Worm (Caenorhabditis elegans): ENCODE data around the gene C04A11.2.

DNA sequence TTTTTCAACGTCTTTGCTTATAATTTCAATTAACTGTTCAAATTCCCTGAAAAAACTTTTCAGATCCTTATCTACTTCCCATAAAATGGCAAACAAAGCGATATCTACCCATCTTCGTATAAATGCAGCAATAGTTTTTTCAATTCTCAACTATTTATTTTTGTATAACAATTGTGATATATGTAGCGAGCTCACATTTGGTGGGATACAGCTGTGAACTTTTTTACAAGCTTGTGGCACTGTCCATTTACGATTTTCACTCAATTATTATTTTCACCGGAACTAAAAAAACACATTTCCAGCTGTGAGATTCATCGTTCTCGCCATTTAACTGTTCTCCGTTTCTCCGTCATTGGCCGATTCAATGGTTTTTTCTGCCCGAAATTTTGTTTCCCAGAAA, 17.8 kb downstream of the C04A11.2 start, which contains the start of gene C40C9.4:
- TF ChIP-seq unc-55 (GFP tag; optimal IDR thresholded peaks at IDR 0.05) (no peak), ceh-22 (tag; optimal IDR thresholded peaks at IDR 0.05) (no peak), Y22D7AL.16 (tag; optimal IDR thresholded peaks at IDR 0.05) (no peak), ama-1 (optimal IDR thresholded peaks at IDR 0.05) (no peak), dve-1 (tag; optimal IDR thresholded peaks at IDR 0.05) (no peak), fkh-10 (GFP tag; optimal IDR thresholded peaks at IDR 0.05) (no peak), ttx-3 (tag; optimal IDR thresholded peaks at IDR 0.05) (no peak), K02D7.2 (tag; optimal IDR thresholded peaks at IDR 0.05) (no peak), ceh-19 (GFP tag; optimal IDR thresholded peaks at IDR 0.05) (no peak), elt-4 (tag; optimal IDR thresholded peaks at IDR 0.05) (no peak), hlh-6 (tag; optimal IDR thresholded peaks at IDR 0.05) (no peak), ets-4 (tag; optimal IDR thresholded peaks at IDR 0.05) (no peak), rnt-1 (tag; optimal IDR thresholded peaks at IDR 0.05) (no peak), ceh-9 (tag; optimal IDR thresholded peaks at IDR 0.05) (no peak)
